Worm (Caenorhabditis elegans) whole organism, young adult: ENCODE data around the gene F38A5.6.
A peak's percentile ranks its signal among the peaks of the same experiment; 100 is the strongest.

Experiments
- B0019.2 ChIP-seq: fragments of 200-800 bp; sonication (Bioruptor generic); conservative IDR thresholded peaks from 2 replicates; pipeline ENCODE4 v1.3.6; 2022; ENCODE audit warnings: missing genetic modification reagents, missing genetic modification characterization, missing compliant biosample characterization
- B0336.3 ChIP-seq: fragments of 200-800 bp; sonication (Bioruptor generic); IDR thresholded peaks from 2 replicates; pipeline ENCODE4 v1.3.6; 2022; ENCODE audit warnings: missing genetic modification characterization, missing compliant biosample characterization
- D2030.7 ChIP-seq: fragments of 200-800 bp; sonication (Bioruptor generic); IDR thresholded peaks from 2 replicates; pipeline ENCODE4 v1.3.6; 2022; ENCODE audit warnings: missing genetic modification reagents, missing genetic modification characterization, missing compliant biosample characterization
- F23B12.7 ChIP-seq: sonication (generic microtip); optimal IDR thresholded peaks from 2 replicates; lab custom pipeline; 2017; ENCODE audit warnings: missing genetic modification characterization, mild to moderate bottlenecking, missing compliant biosample characterization, antibody characterized with exemption, moderate library complexity; ENCODE audit not compliant: insufficient read depth
- F49E8.2 ChIP-seq: sonication (generic microtip); optimal IDR thresholded peaks from 3 replicates; lab custom pipeline; 2017; ENCODE audit warnings: missing genetic modification characterization, mild to moderate bottlenecking, missing compliant biosample characterization, antibody characterized with exemption, moderate library complexity; ENCODE audit not compliant: insufficient read depth
- F52B5.7 ChIP-seq: sonication (generic microtip); optimal IDR thresholded peaks from 2 replicates; lab custom pipeline; 2016; ENCODE audit warnings: mild to moderate bottlenecking, missing genetic modification characterization, missing compliant biosample characterization
- K11D2.4 ChIP-seq: fragments of 200-800 bp; sonication (Bioruptor generic); IDR thresholded peaks from 2 replicates; pipeline ENCODE4 v1.3.6; 2022; ENCODE audit warnings: missing genetic modification reagents, missing genetic modification characterization, missing compliant biosample characterization
- K12H6.12 ChIP-seq: fragments of 200-800 bp; sonication (Bioruptor generic); optimal IDR thresholded peaks from 2 replicates; lab custom pipeline; 2018; ENCODE audit warnings: mild to moderate bottlenecking, missing genetic modification characterization, missing compliant biosample characterization
- T26A5.8 ChIP-seq: sonication (generic microtip); optimal IDR thresholded peaks from 2 replicates; lab custom pipeline; 2016; ENCODE audit warnings: missing genetic modification characterization, missing compliant biosample characterization
- Y95B8A.8 ChIP-seq: fragments of 200-800 bp; sonication (Bioruptor generic); IDR thresholded peaks from 2 replicates; pipeline ENCODE4 v1.3.6; 2022; ENCODE audit warnings: missing genetic modification reagents, missing genetic modification characterization, missing compliant biosample characterization
- ZK185.1 ChIP-seq: sonication (generic microtip); optimal IDR thresholded peaks from 2 replicates; lab custom pipeline; 2016; ENCODE audit warnings: mild to moderate bottlenecking, missing genetic modification characterization, missing compliant biosample characterization; ENCODE audit not compliant: poor library complexity, severe bottlenecking
- attf-6 ChIP-seq: fragments of 200-800 bp; sonication (Bioruptor generic); IDR thresholded peaks from 2 replicates; pipeline ENCODE4 v1.3.6; 2022; ENCODE audit warnings: missing genetic modification reagents, missing genetic modification characterization, missing compliant biosample characterization
- bed-1 ChIP-seq: fragments of 200-800 bp; sonication (Bioruptor generic); IDR thresholded peaks from 2 replicates; pipeline ENCODE4 v1.3.6; 2022; ENCODE audit warnings: missing genetic modification reagents, missing genetic modification characterization, missing compliant biosample characterization
- cebp-1 ChIP-seq, 2 experiments: fragments of 200-800 bp in 1 of 2; sonication (Bioruptor generic) in 1 of 2; sonication (generic microtip) in 1 of 2; IDR thresholded peaks in 1 of 2; optimal IDR thresholded peaks in 1 of 2; 2 replicates each; pipeline versions ENCODE4 v1.3.6 to Lab custom; 2017 to 2022; ENCODE audit warnings: missing compliant biosample characterization in 2 of 2, missing genetic modification characterization in 2 of 2, mild to moderate bottlenecking in 1 of 2, missing genetic modification reagents in 1 of 2, moderate library complexity in 1 of 2
- ceh-100 ChIP-seq: fragments of 200-800 bp; sonication (Bioruptor generic); IDR thresholded peaks from 2 replicates; pipeline ENCODE4 v1.3.6; 2022; ENCODE audit warnings: missing genetic modification reagents, missing genetic modification characterization, missing compliant biosample characterization
- ceh-27 ChIP-seq: fragments of 200-800 bp; sonication (Bioruptor generic); optimal IDR thresholded peaks from 2 replicates; lab custom pipeline; 2018; ENCODE audit warnings: mild to moderate bottlenecking, missing genetic modification characterization, moderate library complexity, missing compliant biosample characterization
- ceh-58 ChIP-seq: fragments of 200-800 bp; sonication (Bioruptor generic); IDR thresholded peaks from 2 replicates; pipeline ENCODE4 v1.3.6; 2022; ENCODE audit warnings: missing genetic modification characterization, missing compliant biosample characterization
- dox-1 ChIP-seq: fragments of 200-800 bp; sonication (Bioruptor generic); IDR thresholded peaks from 2 replicates; pipeline ENCODE4 v1.3.6; 2022; ENCODE audit warnings: missing genetic modification reagents, missing genetic modification characterization, missing compliant biosample characterization
- dpff-1 ChIP-seq: sonication (generic microtip); optimal IDR thresholded peaks from 2 replicates; lab custom pipeline; 2017; ENCODE audit warnings: mild to moderate bottlenecking, missing genetic modification characterization, missing compliant biosample characterization
- dpl-1 ChIP-seq: fragments of 150-350 bp; optimal IDR thresholded peaks from 2 replicates; lab custom pipeline; 2014; ENCODE audit warnings: missing biosample characterization, missing genetic modification reagents, missing genetic modification characterization
- egrh-3 ChIP-seq: fragments of 200-800 bp; sonication (Bioruptor generic); IDR thresholded peaks from 2 replicates; pipeline ENCODE4 v1.3.6; 2022; ENCODE audit warnings: missing genetic modification reagents, missing genetic modification characterization, missing compliant biosample characterization
- ets-4 ChIP-seq: fragments of 200-800 bp; sonication (Bioruptor generic); optimal IDR thresholded peaks from 2 replicates; lab custom pipeline; 2018; ENCODE audit warnings: mild to moderate bottlenecking, missing genetic modification characterization, missing compliant biosample characterization
- hmg-1.2 ChIP-seq: fragments of 200-800 bp; sonication (Bioruptor generic); IDR thresholded peaks from 2 replicates; pipeline ENCODE4 v1.3.6; 2022; ENCODE audit warnings: missing genetic modification reagents, missing genetic modification characterization, missing compliant biosample characterization
- hrde-1 ChIP-seq: sonication (generic microtip); optimal IDR thresholded peaks from 2 replicates; lab custom pipeline; 2016; ENCODE audit warnings: missing genetic modification characterization, mild to moderate bottlenecking, missing compliant biosample characterization, moderate library complexity, missing genotype, missing genetic modification reagents, borderline replicate concordance
- lag-1 ChIP-seq: fragments of 200-800 bp; sonication (Bioruptor generic); IDR thresholded peaks from 2 replicates; pipeline ENCODE4 v1.3.6; 2022; ENCODE audit warnings: missing genetic modification reagents, missing genetic modification characterization, missing compliant biosample characterization
- lin-26 ChIP-seq: fragments of 200-800 bp; sonication (Bioruptor generic); IDR thresholded peaks from 2 replicates; pipeline ENCODE4 v1.3.6; 2022; ENCODE audit warnings: missing genetic modification reagents, missing genetic modification characterization, missing compliant biosample characterization
- lin-35 ChIP-seq, 3 experiments: fragments of 150-350 bp in 2 of 3; sonication (generic microtip) in 1 of 3; optimal IDR thresholded peaks; 2 replicates each; lab custom pipeline; 2014 to 2018; ENCODE audit warnings: missing biosample characterization in 3 of 3, missing genetic modification characterization in 3 of 3, missing genetic modification reagents in 3 of 3
- lin-40 ChIP-seq: sonication (generic microtip); optimal IDR thresholded peaks from 2 replicates; lab custom pipeline; 2016; ENCODE audit warnings: missing genetic modification characterization, mild to moderate bottlenecking, missing compliant biosample characterization, missing genotype, missing genetic modification reagents
- lin-54 ChIP-seq: fragments of 200-800 bp; sonication (Bioruptor generic); optimal IDR thresholded peaks from 2 replicates; lab custom pipeline; 2018; ENCODE audit warnings: mild to moderate bottlenecking, missing genetic modification characterization, missing compliant biosample characterization
- madf-3 ChIP-seq: fragments of 200-800 bp; sonication (Bioruptor generic); IDR thresholded peaks from 2 replicates; pipeline ENCODE4 v1.3.6; 2022; ENCODE audit warnings: missing genetic modification reagents, missing genetic modification characterization, missing compliant biosample characterization
- madf-6 ChIP-seq: fragments of 200-800 bp; sonication (Bioruptor generic); IDR thresholded peaks from 2 replicates; pipeline ENCODE4 v1.3.6; 2022; ENCODE audit warnings: missing genetic modification reagents, missing genetic modification characterization, missing compliant biosample characterization
- mcd-1 ChIP-seq: fragments of 200-800 bp; sonication (Bioruptor generic); IDR thresholded peaks from 2 replicates; pipeline ENCODE4 v1.3.6; 2022; ENCODE audit warnings: missing genetic modification reagents, missing genetic modification characterization, missing compliant biosample characterization
- nhr-80 ChIP-seq: sonication (generic microtip); optimal IDR thresholded peaks from 2 replicates; lab custom pipeline; 2016; ENCODE audit warnings: missing genetic modification characterization, missing compliant biosample characterization
- nhr-90 ChIP-seq: sonication (generic microtip); optimal IDR thresholded peaks from 2 replicates; lab custom pipeline; 2016; ENCODE audit warnings: missing genotype, mild to moderate bottlenecking, missing genetic modification characterization, missing compliant biosample characterization
- pbrm-1 ChIP-seq: fragments of 200-800 bp; sonication (Bioruptor generic); IDR thresholded peaks from 2 replicates; pipeline ENCODE4 v1.3.6; 2022; ENCODE audit warnings: missing genetic modification reagents, missing genetic modification characterization, missing compliant biosample characterization
- sdz-38 ChIP-seq: sonication (generic microtip); optimal IDR thresholded peaks from 2 replicates; lab custom pipeline; 2016; ENCODE audit warnings: missing genotype, missing genetic modification characterization, missing compliant biosample characterization
- snpc-1.3 ChIP-seq: sonication (generic microtip); optimal IDR thresholded peaks from 2 replicates; lab custom pipeline; 2017; ENCODE audit warnings: missing genetic modification characterization, mild to moderate bottlenecking, missing compliant biosample characterization, antibody characterized with exemption, moderate library complexity, missing genotype, missing genetic modification reagents; ENCODE audit not compliant: insufficient read depth
- snpc-4 ChIP-seq, 5 experiments: fragments of 150-350 bp in 1 of 5; sonication (generic microtip) in 4 of 5; optimal IDR thresholded peaks; 2 replicates each; lab custom pipeline; 2014 to 2018; ENCODE audit warnings: missing genetic modification characterization in 5 of 5, missing biosample characterization in 3 of 5, antibody characterized with exemption in 2 of 5, mild to moderate bottlenecking in 2 of 5, missing compliant biosample characterization in 2 of 5, missing genotype in 2 of 5, moderate library complexity in 2 of 5, missing genetic modification reagents in 1 of 5
- sptf-2 ChIP-seq: fragments of 200-800 bp; sonication (Bioruptor generic); optimal IDR thresholded peaks from 2 replicates; lab custom pipeline; 2018; ENCODE audit warnings: mild to moderate bottlenecking, missing genetic modification characterization, missing compliant biosample characterization
- tlf-1 ChIP-seq: fragments of 200-800 bp; sonication (Bioruptor generic); optimal IDR thresholded peaks from 2 replicates; lab custom pipeline; 2018; ENCODE audit warnings: mild to moderate bottlenecking, missing genetic modification characterization, missing compliant biosample characterization
- xnd-1 ChIP-seq: sonication (generic microtip); optimal IDR thresholded peaks from 2 replicates; lab custom pipeline; 2016; ENCODE audit warnings: missing genotype, missing genetic modification reagents, missing genetic modification characterization, missing compliant biosample characterization
- ztf-18 ChIP-seq: sonication (generic microtip); optimal IDR thresholded peaks from 2 replicates; lab custom pipeline; 2016; ENCODE audit warnings: missing genotype, mild to moderate bottlenecking, missing genetic modification characterization, missing compliant biosample characterization
- ztf-28 ChIP-seq: fragments of 200-800 bp; sonication (Bioruptor generic); IDR thresholded peaks from 2 replicates; pipeline ENCODE4 v1.3.6; 2022; ENCODE audit warnings: missing genetic modification reagents, missing genetic modification characterization, missing compliant biosample characterization

F38A5.6 gene

ce11 chrIV:6588080-6588613, 9.1 kb downstream of the F38A5.6 start:
- 0 out of 2 replicates have a peak, but pooled peaks have one; percentile 45 for TF ChIP-seq madf-3 (GFP tag; lab: Robert Waterston, UW)
- no peak for TF ChIP-seq sdz-38 (tag; lab: Kevin White, UChicago)
- TF ChIP-seq dpff-1 (tag; lab: Kevin White, UChicago), result peak; percentile 14
- no peak for TF ChIP-seq snpc-4 (GFP tag; optimal IDR thresholded peaks at IDR 0.05; lab: Kevin White, UChicago)
- peak in 1 of 4 experiments; percentile 61 for TF ChIP-seq snpc-4 (tag; optimal IDR thresholded peaks at IDR 0.05; lab: Kevin White, UChicago)
- no peak for TF ChIP-seq attf-6 (GFP tag; lab: Robert Waterston, UW)
- no peak for TF ChIP-seq tlf-1 (GFP tag; lab: Kevin White, UChicago)
- no peak for TF ChIP-seq xnd-1 (tag; lab: Kevin White, UChicago)
- 0 out of 2 replicates have a peak, but pooled peaks have one; percentile 32 for TF ChIP-seq madf-6
- TF ChIP-seq B0336.3 (GFP tag; lab: Robert Waterston, UW), result peak; percentile 51; the same call in 1 of the 2 replicates
- TF ChIP-seq hmg-1.2 (GFP tag; lab: Robert Waterston, UW), result 0 out of 2 replicates have a peak, but pooled peaks have one; percentile 7
- TF ChIP-seq lin-35 (GFP tag; optimal IDR thresholded peaks at IDR 0.05; lab: Kevin White, UChicago), result peak in 1 of 3 experiments; percentile 21
- TF ChIP-seq hrde-1, result peak; percentile 65
- TF ChIP-seq lin-26 (GFP tag; lab: Robert Waterston, UW), result 0 out of 2 replicates have a peak, but pooled peaks have one; percentile 51
- TF ChIP-seq ztf-28 (GFP tag; lab: Robert Waterston, UW), result no peak

- TF ChIP-seq dox-1 (GFP tag; lab: Robert Waterston, UW) (peak; percentile 76; the same call in 1 of the 2 replicates), T26A5.8 (tag; lab: Kevin White, UChicago) (no peak), ceh-58 (GFP tag; lab: Robert Waterston, UW) (no peak), lin-40 (tag; lab: Kevin White, UChicago) (peak; percentile 59), F49E8.2 (tag; lab: Kevin White, UChicago) (peak; percentile 49), dpl-1 (GFP tag; lab: Kevin White, UChicago) (peak; percentile 25), cebp-1 (GFP tag; IDR thresholded peaks at IDR 0.05; lab: Robert Waterston, UW) (no peak), cebp-1 (tag; optimal IDR thresholded peaks at IDR 0.05; lab: Kevin White, UChicago) (peak; percentile 75), pbrm-1 (GFP tag; lab: Robert Waterston, UW) (peak; percentile 67), egrh-3 (GFP tag; lab: Robert Waterston, UW) (0 out of 2 replicates have a peak, but pooled peaks have one; percentile 24), ets-4 (GFP tag; lab: Kevin White, UChicago) (no peak), tlf-1 (GFP tag; lab: Kevin White, UChicago) (peak; percentile 14), bed-1 (no peak), F23B12.7 (tag; lab: Kevin White, UChicago) (peak; percentile 90), mcd-1 (GFP tag; lab: Robert Waterston, UW) (peak; percentile 96), nhr-80 (tag; lab: Kevin White, UChicago) (peak; percentile 40), D2030.7 (GFP tag; lab: Robert Waterston, UW) (peak; percentile 69), ztf-18 (tag; lab: Kevin White, UChicago) (no peak), hrde-1 (no peak), ZK185.1 (tag; lab: Kevin White, UChicago) (peak; percentile 2), K11D2.4 (GFP tag; lab: Robert Waterston, UW) (no peak), lag-1 (GFP tag; lab: Robert Waterston, UW) (no peak), lin-54 (peak; percentile 47), ceh-27 (GFP tag; lab: Kevin White, UChicago) (peak; percentile 73), snpc-4 (GFP tag; optimal IDR thresholded peaks at IDR 0.05; lab: Kevin White, UChicago) (peak; percentile 45), snpc-4 (tag; optimal IDR thresholded peaks at IDR 0.05; lab: Kevin White, UChicago) (peak in 3 of 4 experiments; percentile 77 to 87 (median 80)), snpc-1.3 (tag; lab: Kevin White, UChicago) (peak; percentile 42), B0019.2 (no peak), K12H6.12 (peak; percentile 48), ceh-100 (GFP tag; lab: Robert Waterston, UW) (peak; percentile 54; the same call in 1 of the 2 replicates), F52B5.7 (no peak), nhr-90 (tag; lab: Kevin White, UChicago) (no peak), Y95B8A.8 (GFP tag; lab: Robert Waterston, UW) (0 out of 2 replicates have a peak, but pooled peaks have one; percentile 23), sptf-2 (GFP tag; lab: Kevin White, UChicago) (no peak)
These were observed 11.7 kb downstream of the F38A5.6 start, which contains the start of the genes F38A5.2 and dnj-11 for ce11 chrIV:6585397-6585921. F38A5.2 (minus strand) TSS chrIV:6585400. dnj-11 (plus strand) TSS chrIV:6585871.
